Worm (Caenorhabditis elegans) whole organism, mixed stage, embryonic: ENCODE results near the gene ZK1010.10.

Source experiments
- M03D4.4 ChIP-seq: sonication (generic microtip); optimal IDR thresholded peaks from 2 replicates; lab custom pipeline; 2017; ENCODE audit warnings: mild to moderate bottlenecking, missing genetic modification characterization, missing compliant biosample characterization
- bed-3 ChIP-seq: fragments of 200-800 bp; sonication (Bioruptor generic); optimal IDR thresholded peaks from 3 replicates; lab custom pipeline; 2018; ENCODE audit warnings: mild to moderate bottlenecking, missing genetic modification characterization, moderate library complexity, missing compliant biosample characterization
- blmp-1 ChIP-seq: fragments of 150-350 bp; optimal IDR thresholded peaks from 2 replicates; lab custom pipeline; 2014; ENCODE audit warnings: missing biosample characterization, missing genetic modification characterization
- ceh-39 ChIP-seq: fragments of 150-350 bp; optimal IDR thresholded peaks from 2 replicates; lab custom pipeline; 2014; ENCODE audit warnings: missing biosample characterization, missing genetic modification characterization
- ceh-43 ChIP-seq: fragments of 200-800 bp; sonication (Bioruptor generic); optimal IDR thresholded peaks from 2 replicates; lab custom pipeline; 2018; ENCODE audit warnings: mild to moderate bottlenecking, missing genetic modification characterization, moderate library complexity, missing compliant biosample characterization
- ces-1 ChIP-seq: fragments of 150-350 bp; optimal IDR thresholded peaks from 2 replicates; lab custom pipeline; 2014; ENCODE audit warnings: missing biosample characterization, missing genetic modification reagents, missing genetic modification characterization
- cnd-1 ChIP-seq: fragments of 200-800 bp; sonication (Bioruptor generic); optimal IDR thresholded peaks from 2 replicates; lab custom pipeline; 2018; ENCODE audit warnings: mild to moderate bottlenecking, missing genetic modification characterization, missing compliant biosample characterization
- drap-1 ChIP-seq: fragments of 200-800 bp; sonication (Bioruptor generic); optimal IDR thresholded peaks from 3 replicates; lab custom pipeline; 2018; ENCODE audit warnings: mild to moderate bottlenecking, missing genetic modification characterization, missing compliant biosample characterization
- elt-1 ChIP-seq: sonication (generic microtip); optimal IDR thresholded peaks from 2 replicates; lab custom pipeline; 2017; ENCODE audit warnings: missing genetic modification characterization, mild to moderate bottlenecking, missing compliant biosample characterization, antibody characterized with exemption, moderate library complexity, borderline replicate concordance; ENCODE audit not compliant: insufficient read depth
- flh-1 ChIP-seq: fragments of 200-800 bp; sonication (Bioruptor generic); optimal IDR thresholded peaks from 2 replicates; lab custom pipeline; 2018; ENCODE audit warnings: mild to moderate bottlenecking, missing genetic modification characterization, moderate library complexity, missing compliant biosample characterization
- ham-2 ChIP-seq: fragments of 200-800 bp; sonication (Bioruptor generic); optimal IDR thresholded peaks from 2 replicates; lab custom pipeline; 2018; ENCODE audit warnings: mild to moderate bottlenecking, missing genetic modification characterization, missing compliant biosample characterization
- hlh-1 ChIP-seq: fragments of 150-350 bp; optimal IDR thresholded peaks from 2 replicates; lab custom pipeline; 2014; ENCODE audit warnings: missing biosample characterization, missing genetic modification reagents, missing genetic modification characterization
- lin-13 ChIP-seq: fragments of 150-350 bp; optimal IDR thresholded peaks from 2 replicates; lab custom pipeline; 2014; ENCODE audit warnings: missing biosample characterization, missing genetic modification characterization
- lin-32 ChIP-seq: fragments of 200-800 bp; sonication (Bioruptor generic); optimal IDR thresholded peaks from 2 replicates; lab custom pipeline; 2018; ENCODE audit warnings: mild to moderate bottlenecking, missing genetic modification characterization, missing compliant biosample characterization
- lsy-2 ChIP-seq: fragments of 150-350 bp; optimal IDR thresholded peaks from 2 replicates; lab custom pipeline; 2014; ENCODE audit warnings: missing biosample characterization, missing genetic modification characterization
- mab-5 ChIP-seq: fragments of 150-350 bp; optimal IDR thresholded peaks from 2 replicates; lab custom pipeline; 2014; ENCODE audit warnings: missing biosample characterization, missing genetic modification characterization
- mep-1 ChIP-seq: fragments of 150-350 bp; optimal IDR thresholded peaks from 2 replicates; lab custom pipeline; 2017; ENCODE audit warnings: missing biosample characterization, missing genetic modification reagents, missing genetic modification characterization, inconsistent platforms
- mls-2 ChIP-seq: sonication (generic microtip); optimal IDR thresholded peaks from 2 replicates; lab custom pipeline; 2016; ENCODE audit warnings: mild to moderate bottlenecking, missing genetic modification characterization, moderate library complexity, missing compliant biosample characterization
- nhr-12 ChIP-seq: fragments of 150-350 bp; optimal IDR thresholded peaks from 2 replicates; lab custom pipeline; 2014; ENCODE audit warnings: missing biosample characterization, missing genetic modification characterization
- nhr-2 ChIP-seq: fragments of 150-350 bp; optimal IDR thresholded peaks from 2 replicates; lab custom pipeline; 2014; ENCODE audit warnings: missing biosample characterization, missing genetic modification characterization
- nhr-237 ChIP-seq: fragments of 150-350 bp; optimal IDR thresholded peaks from 2 replicates; lab custom pipeline; 2014; ENCODE audit warnings: missing biosample characterization, missing genetic modification characterization
- nhr-28 ChIP-seq: fragments of 150-350 bp; optimal IDR thresholded peaks from 2 replicates; lab custom pipeline; 2014; ENCODE audit warnings: missing biosample characterization, missing genetic modification characterization
- pha-4 ChIP-seq: fragments of 150-350 bp; optimal IDR thresholded peaks from 2 replicates; lab custom pipeline; 2018; ENCODE audit warnings: missing biosample characterization, missing genetic modification reagents, missing genetic modification characterization
- sem-2 ChIP-seq: fragments of 200-800 bp; sonication (Bioruptor generic); optimal IDR thresholded peaks from 2 replicates; lab custom pipeline; 2018; ENCODE audit warnings: mild to moderate bottlenecking, missing genetic modification characterization, missing compliant biosample characterization
- snpc-4 ChIP-seq: fragments of 150-350 bp; optimal IDR thresholded peaks from 2 replicates; lab custom pipeline; 2014; ENCODE audit warnings: missing biosample characterization, missing genetic modification characterization
- sptf-1 ChIP-seq: sonication (generic microtip); optimal IDR thresholded peaks from 2 replicates; lab custom pipeline; 2017; ENCODE audit warnings: mild to moderate bottlenecking, missing genetic modification characterization, moderate library complexity, missing compliant biosample characterization
- tbx-8 ChIP-seq: fragments of 200-800 bp; sonication (Bioruptor generic); optimal IDR thresholded peaks from 2 replicates; lab custom pipeline; 2018; ENCODE audit warnings: mild to moderate bottlenecking, missing genetic modification characterization, moderate library complexity, missing compliant biosample characterization
- unc-120 ChIP-seq: sonication (generic microtip); optimal IDR thresholded peaks from 2 replicates; lab custom pipeline; 2017; ENCODE audit warnings: missing genetic modification characterization, missing compliant biosample characterization; ENCODE audit not compliant: poor library complexity, severe bottlenecking
- unc-62 ChIP-seq: fragments of 150-350 bp; optimal IDR thresholded peaks from 2 replicates; lab custom pipeline; 2014; ENCODE audit warnings: missing biosample characterization, missing genetic modification reagents, missing genetic modification characterization
- zip-8 ChIP-seq: fragments of 150-350 bp; optimal IDR thresholded peaks from 2 replicates; lab custom pipeline; 2014; ENCODE audit warnings: missing biosample characterization, missing genetic modification characterization
- ztf-11 ChIP-seq: fragments of 150-350 bp; optimal IDR thresholded peaks from 2 replicates; lab custom pipeline; 2014; ENCODE audit warnings: missing biosample characterization, missing genetic modification characterization

ZK1010.10 gene

DNA sequence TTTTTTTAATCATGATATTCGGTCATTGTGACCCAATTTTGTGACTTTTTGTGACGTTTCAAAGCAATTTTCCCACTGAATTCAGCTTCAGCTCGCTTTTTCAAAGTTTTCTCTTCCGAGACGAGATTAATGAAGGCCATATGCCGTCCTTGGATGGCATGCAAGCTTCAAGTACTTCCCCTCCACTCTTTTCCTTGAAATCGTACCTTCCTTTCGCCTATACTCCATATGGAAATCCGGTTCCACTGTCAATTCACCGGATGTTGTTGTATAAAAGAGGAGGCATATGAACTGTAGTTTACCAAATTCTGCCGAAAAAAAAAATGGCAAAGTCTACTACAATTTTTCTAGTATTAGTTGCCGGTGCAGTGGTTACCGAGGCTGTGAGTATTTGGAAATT, 21.4 kb upstream of the ZK1010.10 start, which contains the start of gene ZK1010.4:
TSS of gene ZK1010.4 (plus strand) at position 301 of the 400 bp plus-strand sequence.
- TF ChIP-seq ceh-43 (GFP tag; lab: Kevin White, UChicago) (no peak), nhr-12 (tag; lab: Kevin White, UChicago) (no peak), ham-2 (GFP tag; lab: Kevin White, UChicago) (no peak), ztf-11 (tag; lab: Kevin White, UChicago) (no peak), flh-1 (GFP tag; lab: Kevin White, UChicago) (no peak), unc-62 (no peak), sptf-1 (tag; lab: Kevin White, UChicago) (no peak), elt-1 (tag; lab: Kevin White, UChicago) (no peak), lin-32 (no peak), tbx-8 (GFP tag; lab: Kevin White, UChicago) (no peak), blmp-1 (no peak), pha-4 (no peak), unc-120 (no peak), lsy-2 (tag; lab: Kevin White, UChicago) (no peak), sem-2 (GFP tag; lab: Kevin White, UChicago) (no peak), bed-3 (GFP tag; lab: Kevin White, UChicago) (no peak), hlh-1 (no peak), nhr-237 (tag; lab: Kevin White, UChicago) (no peak), mls-2 (tag; lab: Kevin White, UChicago) (no peak), nhr-28 (tag; lab: Kevin White, UChicago) (no peak)

DNA sequence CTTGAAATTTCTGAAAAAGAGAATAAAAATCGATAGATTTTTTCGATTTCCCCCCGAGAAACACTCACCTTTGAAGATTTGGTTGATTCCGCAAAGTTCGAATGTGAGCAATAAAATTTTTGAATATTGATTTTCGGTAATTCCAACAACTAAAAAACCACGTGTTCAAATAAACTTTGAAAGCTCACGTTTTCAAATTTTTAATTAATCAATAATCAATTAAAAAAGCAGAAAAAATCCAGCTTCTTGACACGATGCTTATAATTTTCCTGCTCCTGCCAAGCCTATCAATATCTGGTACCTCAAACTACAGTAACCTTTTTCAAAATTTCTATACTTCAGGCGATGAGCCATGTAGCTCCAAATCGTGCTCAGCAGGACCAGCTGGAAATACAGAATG, 14.8 kb upstream of the ZK1010.10 start, which contains the start of gene ZK1010.5:
TSS of gene ZK1010.5 (minus strand) at position 101 of the 400 bp plus-strand sequence.
- TF ChIP-seq nhr-12 (tag; lab: Kevin White, UChicago) (no peak), unc-120 (no peak), snpc-4 (tag; lab: Kevin White, UChicago) (no peak), nhr-28 (tag; lab: Kevin White, UChicago) (no peak), cnd-1 (tag; lab: Kevin White, UChicago) (no peak), ztf-11 (tag; lab: Kevin White, UChicago) (no peak), ham-2 (GFP tag; lab: Kevin White, UChicago) (no peak), nhr-237 (tag; lab: Kevin White, UChicago) (no peak), tbx-8 (GFP tag; lab: Kevin White, UChicago) (no peak)

- TF ChIP-seq lin-32 = no peak
- no peak for TF ChIP-seq pha-4
- no peak for TF ChIP-seq M03D4.4 (tag; lab: Kevin White, UChicago)
Measured at ce11 chrIII:12990997-12991396, 11.2 kb upstream of the ZK1010.10 start, which contains the start of gene ZK1010.12. Gene ZK1010.12, plus strand, starts transcription at chrIII:12991297.

DNA sequence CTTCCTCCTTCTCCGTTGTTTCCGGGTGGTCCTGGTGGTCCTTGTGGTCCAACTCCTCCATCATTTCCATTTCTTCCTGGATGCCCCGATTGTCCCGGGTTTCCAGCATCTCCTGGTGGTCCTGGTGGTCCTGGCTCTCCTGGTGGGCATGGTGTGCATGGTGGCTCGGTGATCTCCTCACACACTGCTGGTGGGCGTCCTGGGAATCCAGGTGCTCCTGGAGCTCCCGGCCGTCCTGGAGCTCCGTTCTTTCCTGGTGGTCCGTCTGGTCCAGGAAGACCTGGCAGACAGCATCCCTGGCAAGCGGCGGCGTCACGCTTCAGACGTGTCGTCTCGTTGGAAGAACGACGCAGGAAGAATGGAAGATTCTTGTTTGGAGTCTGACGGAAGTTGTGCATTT, 9.1 kb upstream of the ZK1010.10 start:
- TF ChIP-seq mls-2 (tag; lab: Kevin White, UChicago) (no peak), pha-4 (no peak), ces-1 (GFP tag; lab: Kevin White, UChicago) (no peak), lsy-2 (tag; lab: Kevin White, UChicago) (no peak), tbx-8 (GFP tag; lab: Kevin White, UChicago) (no peak), nhr-2 (no peak), drap-1 (GFP tag; lab: Kevin White, UChicago) (no peak), unc-120 (no peak), nhr-12 (tag; lab: Kevin White, UChicago) (no peak), elt-1 (tag; lab: Kevin White, UChicago) (no peak), unc-62 (no peak), blmp-1 (no peak), nhr-28 (tag; lab: Kevin White, UChicago) (no peak), bed-3 (GFP tag; lab: Kevin White, UChicago) (no peak), zip-8 (tag; lab: Kevin White, UChicago) (no peak), hlh-1 (no peak), ztf-11 (tag; lab: Kevin White, UChicago) (no peak), lin-13 (no peak)

DNA sequence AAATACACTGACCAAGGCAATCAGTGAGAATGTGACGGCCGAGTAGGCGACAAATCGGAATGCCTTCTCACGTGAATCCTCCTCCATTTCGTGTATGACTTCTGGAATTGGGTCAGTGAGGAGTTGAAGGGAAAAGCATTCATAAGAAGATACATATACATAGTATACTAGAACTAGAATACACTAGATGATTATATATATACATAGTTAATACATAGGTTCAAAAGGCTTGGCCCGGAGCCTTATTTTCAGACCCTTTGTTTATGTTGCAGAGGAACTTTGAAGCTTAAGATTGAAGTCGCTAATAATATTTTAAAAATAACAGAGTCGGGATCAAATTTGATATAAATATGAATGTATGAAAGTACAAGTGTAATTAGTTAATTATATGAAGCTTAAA, 8.6 kb upstream of the ZK1010.10 start, which contains the start of gene col-97:
TSS of gene col-97 (minus strand) at position 101 of the 400 bp plus-strand sequence.
- no peak for TF ChIP-seq tbx-8 (GFP tag; lab: Kevin White, UChicago)
- no peak for TF ChIP-seq mep-1 (tag; lab: Kevin White, UChicago)
- no peak for TF ChIP-seq nhr-12 (tag; lab: Kevin White, UChicago)
- no peak for TF ChIP-seq blmp-1
- TF ChIP-seq cnd-1 (tag; lab: Kevin White, UChicago) = no peak
- TF ChIP-seq ztf-11 (tag; lab: Kevin White, UChicago) = no peak
- TF ChIP-seq pha-4 = no peak
- TF ChIP-seq mab-5 = no peak
- no peak for TF ChIP-seq sptf-1 (tag; lab: Kevin White, UChicago)
- no peak for TF ChIP-seq ceh-39 (tag; lab: Kevin White, UChicago)
